Fruit fly (Drosophila melanogaster): Measurements from ENCODE around the gene Cdk7.

DNA sequence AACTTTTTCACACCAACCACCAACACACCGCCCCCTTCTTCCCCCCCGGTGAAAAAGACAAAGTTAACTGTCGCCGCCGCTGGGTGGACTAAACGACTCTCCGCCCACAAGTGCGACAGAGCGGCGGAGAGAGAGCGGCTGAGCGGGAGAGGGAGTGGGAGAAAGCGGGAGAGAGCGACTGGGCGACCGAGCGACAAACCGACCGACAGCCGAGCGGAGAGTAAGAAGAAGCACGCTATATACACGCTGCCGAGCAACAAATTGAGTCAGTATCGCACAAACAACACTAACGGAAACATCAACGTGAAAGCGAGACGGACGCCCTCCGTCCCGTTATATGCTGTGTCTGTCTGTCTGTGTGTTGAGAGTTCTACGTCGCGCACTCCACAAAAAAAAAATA lies 31.2 kb upstream of the Cdk7 start, which contains the start of gene SK:
- TF ChIP-seq CG8478 (optimal IDR thresholded peaks at IDR 0.05) (no peak), CTCF (optimal IDR thresholded peaks at IDR 0.05) (no peak)
